Fruit fly (Drosophila melanogaster): Measurements from ENCODE around the gene CG12479.

The CG12479 gene

dm6 chrX:14172524-14172923 is 20.7 kb upstream of the CG12479 start, which contains the start of gene betaNACtes1:
Gene betaNACtes1 (minus strand): TSS chrX:14172624.
- TF ChIP-seq Myc (optimal IDR thresholded peaks at IDR 0.05) (no peak), ttk (optimal IDR thresholded peaks at IDR 0.05) (no peak), Sin3A (optimal IDR thresholded peaks at IDR 0.05) (no peak), h (optimal IDR thresholded peaks at IDR 0.05) (no peak), insv (optimal IDR thresholded peaks at IDR 0.05) (no peak)

DNA sequence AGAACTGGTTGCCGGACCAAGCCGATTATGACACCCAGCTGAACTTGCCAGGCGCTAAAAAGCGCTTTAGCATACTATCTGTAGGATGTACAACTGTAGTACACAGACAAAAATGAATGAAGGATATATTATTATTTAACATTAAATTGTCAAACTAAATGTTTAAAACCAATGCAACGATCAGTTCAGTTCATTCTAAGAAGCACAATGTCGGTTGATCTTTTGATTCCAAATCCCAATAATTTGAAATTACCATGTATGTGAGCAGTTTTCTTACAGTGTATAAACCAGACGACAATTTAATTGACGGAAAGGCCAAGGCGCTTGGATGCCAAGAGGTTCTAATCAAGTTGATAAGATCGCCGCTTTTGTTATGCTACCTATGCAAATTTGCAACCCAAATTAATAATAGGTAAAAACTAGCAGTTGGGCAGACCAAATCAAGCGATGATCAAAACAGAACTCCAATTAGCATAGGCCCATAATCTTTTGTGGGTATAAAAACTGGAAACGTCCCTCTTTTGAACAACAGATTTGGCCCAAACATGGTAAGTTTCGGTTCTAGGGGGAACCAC is 17.3 kb upstream of the CG12479 start, which contains the start of gene CG12480:
CG12480 (plus strand) TSS at position 525 of the 575 bp plus-strand sequence.
- TF ChIP-seq Sin3A (optimal IDR thresholded peaks at IDR 0.05) (no peak), Myc (optimal IDR thresholded peaks at IDR 0.05) (no peak), psq (optimal IDR thresholded peaks at IDR 0.05) (no peak), insv (optimal IDR thresholded peaks at IDR 0.05) (no peak), ttk (optimal IDR thresholded peaks at IDR 0.05) (no peak), h (optimal IDR thresholded peaks at IDR 0.05) (no peak)

DNA sequence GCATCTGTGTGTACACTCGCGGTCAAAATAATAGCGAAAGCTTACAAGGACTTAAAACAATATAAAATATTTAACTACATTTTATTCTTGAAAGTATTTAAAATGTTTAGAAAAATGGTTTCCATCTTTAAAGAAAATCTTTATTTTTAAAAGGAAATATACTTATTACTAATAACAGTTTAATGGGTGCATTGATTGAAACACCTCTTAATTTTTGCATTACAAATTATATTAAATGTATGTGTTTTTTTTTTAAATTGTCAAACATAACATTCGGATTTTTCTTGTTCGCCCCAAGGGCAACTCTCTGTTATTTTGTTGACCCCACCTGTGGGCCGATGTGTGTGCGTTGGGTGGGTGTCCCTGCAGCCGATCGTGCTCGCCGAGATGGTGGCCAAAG is 1.9 kb upstream of the CG12479 start:
- TF ChIP-seq Sin3A (optimal IDR thresholded peaks at IDR 0.05) (no peak), insv (optimal IDR thresholded peaks at IDR 0.05) (no peak), ttk (optimal IDR thresholded peaks at IDR 0.05) (no peak), Myc (optimal IDR thresholded peaks at IDR 0.05) (no peak), psq (optimal IDR thresholded peaks at IDR 0.05) (no peak), h (optimal IDR thresholded peaks at IDR 0.05) (no peak)

DNA sequence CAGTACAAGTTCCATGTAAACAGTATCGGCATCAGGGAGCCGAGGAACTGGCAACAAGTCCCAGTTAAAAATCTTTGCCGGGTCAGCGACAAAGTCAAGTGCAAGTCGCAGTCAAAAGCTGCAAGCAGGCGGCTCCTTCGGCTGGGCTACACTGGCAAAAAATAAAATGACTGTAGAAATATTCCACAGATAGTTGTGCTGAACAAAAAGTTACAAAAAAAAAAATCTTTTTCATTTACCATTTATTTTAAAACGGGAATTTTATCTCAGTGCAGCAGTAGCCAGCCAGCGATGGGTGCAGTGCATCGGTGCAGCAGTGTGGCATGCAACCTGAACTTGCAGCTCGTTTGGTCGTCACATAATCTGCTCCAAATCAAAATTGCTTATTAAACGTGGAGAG is 2.5 kb downstream of the CG12479 start:
- TF ChIP-seq Sin3A (optimal IDR thresholded peaks at IDR 0.05) (no peak), Myc (optimal IDR thresholded peaks at IDR 0.05) (no peak), ttk (optimal IDR thresholded peaks at IDR 0.05) (no peak), psq (optimal IDR thresholded peaks at IDR 0.05) (no peak), h (optimal IDR thresholded peaks at IDR 0.05) (no peak), insv (optimal IDR thresholded peaks at IDR 0.05) (no peak)

dm6 chrX:14148171-14148570 is 3.6 kb downstream of the CG12479 start:
- TF ChIP-seq h (optimal IDR thresholded peaks at IDR 0.05): no peak
- no peak for TF ChIP-seq Myc (optimal IDR thresholded peaks at IDR 0.05)
- TF ChIP-seq ttk (optimal IDR thresholded peaks at IDR 0.05): no peak
- TF ChIP-seq psq (optimal IDR thresholded peaks at IDR 0.05): no peak
- no peak for TF ChIP-seq Sin3A (optimal IDR thresholded peaks at IDR 0.05)
- no peak for TF ChIP-seq insv (optimal IDR thresholded peaks at IDR 0.05)

DNA sequence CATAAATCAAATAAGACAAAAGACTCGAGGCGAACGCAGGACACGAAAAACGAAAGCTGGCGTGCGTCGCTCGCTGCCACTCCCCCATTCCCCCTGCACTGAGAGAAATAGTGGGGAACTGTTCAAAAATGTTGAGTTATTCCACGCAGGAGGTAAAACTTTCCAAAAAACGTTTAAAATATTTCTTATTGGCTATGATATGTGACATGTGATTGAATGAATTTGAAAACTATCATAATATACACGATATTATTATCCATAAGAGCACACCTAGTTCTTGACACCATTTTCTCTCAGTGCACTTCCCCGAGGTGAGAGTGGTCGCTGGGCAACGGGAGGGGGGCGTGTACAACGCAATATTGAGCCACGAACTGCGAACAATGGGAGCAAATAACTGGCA is 17.9 kb downstream of the CG12479 start:
- TF ChIP-seq ttk (optimal IDR thresholded peaks at IDR 0.05) (no peak), Sin3A (optimal IDR thresholded peaks at IDR 0.05) (no peak), Myc (optimal IDR thresholded peaks at IDR 0.05) (no peak), insv (optimal IDR thresholded peaks at IDR 0.05) (no peak), psq (optimal IDR thresholded peaks at IDR 0.05) (no peak), h (optimal IDR thresholded peaks at IDR 0.05) (no peak)

DNA sequence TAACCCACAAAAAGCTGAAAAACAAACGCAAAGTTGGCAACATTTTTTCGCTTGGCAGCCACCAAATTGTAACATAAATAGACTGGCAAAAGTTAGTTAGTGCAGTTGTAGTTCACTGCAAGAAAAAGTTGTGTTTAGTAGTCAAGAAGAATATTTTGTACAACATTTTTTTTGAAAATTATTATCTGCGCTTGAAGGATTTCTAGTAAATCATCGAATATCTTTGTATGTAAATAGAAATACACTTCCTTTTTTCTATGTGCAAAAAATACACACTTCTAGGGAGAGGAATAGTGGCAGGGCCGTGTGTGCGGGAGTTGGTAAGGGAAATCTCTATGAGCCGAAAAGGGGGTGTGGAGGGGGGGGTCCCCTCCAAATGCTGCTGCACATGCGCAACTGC is 28.1 kb downstream of the CG12479 start:
- TF ChIP-seq h (optimal IDR thresholded peaks at IDR 0.05): no peak
- TF ChIP-seq Sin3A (optimal IDR thresholded peaks at IDR 0.05): no peak
- no peak for TF ChIP-seq psq (optimal IDR thresholded peaks at IDR 0.05)
- TF ChIP-seq ttk (optimal IDR thresholded peaks at IDR 0.05): no peak
- no peak for TF ChIP-seq insv (optimal IDR thresholded peaks at IDR 0.05)
- no peak for TF ChIP-seq Myc (optimal IDR thresholded peaks at IDR 0.05)

dm6 chrX:14122662-14123372 is 29.0 kb downstream of the CG12479 start:
- TF ChIP-seq insv (optimal IDR thresholded peaks at IDR 0.05) (no peak), Sin3A (optimal IDR thresholded peaks at IDR 0.05) (no peak), psq (optimal IDR thresholded peaks at IDR 0.05) (no peak), ttk (optimal IDR thresholded peaks at IDR 0.05) (no peak), h (optimal IDR thresholded peaks at IDR 0.05) (no peak), Myc (optimal IDR thresholded peaks at IDR 0.05) (no peak)

DNA sequence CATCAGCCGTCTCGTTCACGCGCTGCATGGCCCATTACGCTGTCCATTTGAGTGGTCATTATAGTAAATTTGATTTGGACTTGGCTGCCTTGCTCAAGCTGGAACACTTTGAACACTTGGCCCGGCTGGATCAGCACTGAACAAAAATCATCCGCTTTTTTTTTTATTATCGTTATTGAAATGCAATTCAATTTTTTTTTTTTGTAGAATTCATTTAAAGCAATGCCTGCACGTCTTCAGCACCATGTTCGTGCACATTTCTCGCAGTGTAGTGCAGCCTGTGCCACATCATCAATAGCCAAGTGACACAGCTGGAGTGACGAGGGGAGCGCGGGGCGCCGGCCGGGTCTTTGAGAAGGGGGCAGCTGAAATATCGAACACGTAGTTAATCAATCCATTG is 31.6 kb downstream of the CG12479 start:
- TF ChIP-seq h (optimal IDR thresholded peaks at IDR 0.05) (no peak), insv (optimal IDR thresholded peaks at IDR 0.05) (no peak), ttk (optimal IDR thresholded peaks at IDR 0.05) (no peak), Sin3A (optimal IDR thresholded peaks at IDR 0.05) (no peak), psq (optimal IDR thresholded peaks at IDR 0.05) (no peak), Myc (optimal IDR thresholded peaks at IDR 0.05) (no peak)

- no peak for TF ChIP-seq ttk (optimal IDR thresholded peaks at IDR 0.05)
- TF ChIP-seq h (optimal IDR thresholded peaks at IDR 0.05): no peak
- no peak for TF ChIP-seq psq (optimal IDR thresholded peaks at IDR 0.05)
- no peak for TF ChIP-seq insv (optimal IDR thresholded peaks at IDR 0.05)
- TF ChIP-seq Sin3A (optimal IDR thresholded peaks at IDR 0.05): no peak
- no peak for TF ChIP-seq Myc (optimal IDR thresholded peaks at IDR 0.05)
These were observed 33.3 kb downstream of the CG12479 start for dm6 chrX:14118479-14118878.

- TF ChIP-seq psq (optimal IDR thresholded peaks at IDR 0.05) (no peak), insv (optimal IDR thresholded peaks at IDR 0.05) (no peak), ttk (optimal IDR thresholded peaks at IDR 0.05) (no peak), h (optimal IDR thresholded peaks at IDR 0.05) (no peak), Sin3A (optimal IDR thresholded peaks at IDR 0.05) (no peak), Myc (optimal IDR thresholded peaks at IDR 0.05) (no peak)
These were observed 34.3 kb downstream of the CG12479 start for dm6 chrX:14117512-14117911.

- no peak for TF ChIP-seq Myc (optimal IDR thresholded peaks at IDR 0.05)
- TF ChIP-seq ttk (optimal IDR thresholded peaks at IDR 0.05): no peak
- TF ChIP-seq Sin3A (optimal IDR thresholded peaks at IDR 0.05): no peak
- no peak for TF ChIP-seq h (optimal IDR thresholded peaks at IDR 0.05)
- TF ChIP-seq psq (optimal IDR thresholded peaks at IDR 0.05): no peak
- no peak for TF ChIP-seq insv (optimal IDR thresholded peaks at IDR 0.05)
These were observed 48.4 kb downstream of the CG12479 start for dm6 chrX:14103165-14103950.
